Worm (Caenorhabditis elegans) whole organism, L2 larva: ENCODE data around the gene pgp-3.
A peak's percentile ranks its signal among the peaks of the same experiment; 100 is the strongest.

Source experiments
- C34F6.9 ChIP-seq: fragments of 150-350 bp; optimal IDR thresholded peaks from 2 replicates; lab custom pipeline; 2014; ENCODE audit warnings: missing biosample characterization, missing genetic modification characterization
- F13H6.1 ChIP-seq: sonication (generic microtip); optimal IDR thresholded peaks from 2 replicates; lab custom pipeline; 2016; ENCODE audit warnings: missing genetic modification characterization, missing compliant biosample characterization
- Y55F3AM.14 ChIP-seq: fragments of 200-800 bp; sonication (Bioruptor generic); optimal IDR thresholded peaks from 2 replicates; lab custom pipeline; 2018; ENCODE audit warnings: mild to moderate bottlenecking, missing genetic modification characterization, missing compliant biosample characterization
- ama-1 ChIP-seq: fragments of 150-350 bp; optimal IDR thresholded peaks from 2 replicates; lab custom pipeline; 2018; ENCODE audit warnings: inconsistent platforms
- ceh-82 ChIP-seq: fragments of 150-350 bp; optimal IDR thresholded peaks from 2 replicates; lab custom pipeline; 2014; ENCODE audit warnings: missing biosample characterization, missing genetic modification characterization
- crh-2 ChIP-seq: sonication (generic microtip); optimal IDR thresholded peaks from 2 replicates; lab custom pipeline; 2017; ENCODE audit warnings: missing biosample characterization, missing genetic modification characterization
- dmd-4 ChIP-seq: sonication (generic microtip); optimal IDR thresholded peaks from 2 replicates; lab custom pipeline; 2017; ENCODE audit warnings: missing biosample characterization, missing genetic modification characterization
- elt-1 ChIP-seq: fragments of 150-350 bp; optimal IDR thresholded peaks from 2 replicates; lab custom pipeline; 2014; ENCODE audit warnings: missing biosample characterization, missing genetic modification characterization
- elt-3 ChIP-seq: sonication (generic microtip); optimal IDR thresholded peaks from 2 replicates; lab custom pipeline; 2017; ENCODE audit warnings: missing biosample characterization, missing genetic modification characterization
- fos-1 ChIP-seq: fragments of 150-350 bp; optimal IDR thresholded peaks from 2 replicates; lab custom pipeline; 2014; ENCODE audit warnings: missing biosample characterization, missing genetic modification characterization
- gmeb-1 ChIP-seq: fragments of 150-350 bp; optimal IDR thresholded peaks from 2 replicates; lab custom pipeline; 2014; ENCODE audit warnings: missing biosample characterization, missing genetic modification characterization
- lin-13 ChIP-seq: fragments of 150-350 bp; optimal IDR thresholded peaks from 2 replicates; lab custom pipeline; 2014; ENCODE audit warnings: missing biosample characterization, missing genetic modification reagents, missing genetic modification characterization
- lin-39 ChIP-seq: fragments of 150-350 bp; optimal IDR thresholded peaks from 2 replicates; lab custom pipeline; 2014; ENCODE audit warnings: missing biosample characterization, missing genetic modification reagents, missing genetic modification characterization
- lsy-2 ChIP-seq, 2 experiments: fragments of 150-350 bp in 1 of 2; sonication (generic microtip) in 1 of 2; optimal IDR thresholded peaks; 2 replicates each; lab custom pipeline; 2014 to 2017; ENCODE audit warnings: missing biosample characterization in 2 of 2, missing genetic modification characterization in 2 of 2
- mab-5 ChIP-seq: fragments of 150-350 bp; optimal IDR thresholded peaks from 2 replicates; lab custom pipeline; 2014; ENCODE audit warnings: missing biosample characterization, missing genetic modification characterization
- mbf-1 ChIP-seq: sonication (generic microtip); optimal IDR thresholded peaks from 2 replicates; lab custom pipeline; 2017; ENCODE audit warnings: missing biosample characterization, missing genetic modification characterization
- mdl-1 ChIP-seq, 2 experiments: fragments of 150-350 bp in 1 of 2; sonication (generic microtip) in 1 of 2; optimal IDR thresholded peaks; 2 replicates each; lab custom pipeline; 2017; ENCODE audit warnings: missing biosample characterization in 2 of 2, missing genetic modification characterization in 2 of 2
- nhr-12 ChIP-seq: fragments of 150-350 bp; optimal IDR thresholded peaks from 2 replicates; lab custom pipeline; 2014; ENCODE audit warnings: missing biosample characterization, missing genetic modification characterization
- nhr-23 ChIP-seq: fragments of 150-350 bp; optimal IDR thresholded peaks from 2 replicates; lab custom pipeline; 2014; ENCODE audit warnings: missing biosample characterization, missing genetic modification reagents, missing genetic modification characterization
- nhr-237 ChIP-seq: fragments of 150-350 bp; optimal IDR thresholded peaks from 2 replicates; lab custom pipeline; 2014; ENCODE audit warnings: missing biosample characterization, missing genetic modification characterization
- nhr-25 ChIP-seq: fragments of 150-350 bp; sonication (generic microtip); optimal IDR thresholded peaks from 3 replicates; lab custom pipeline; 2014; ENCODE audit warnings: missing biosample characterization, missing genetic modification characterization
- nhr-6 ChIP-seq: fragments of 150-350 bp; optimal IDR thresholded peaks from 2 replicates; lab custom pipeline; 2014; ENCODE audit warnings: missing biosample characterization, missing genetic modification characterization
- peb-1 ChIP-seq: fragments of 150-350 bp; optimal IDR thresholded peaks from 2 replicates; lab custom pipeline; 2014; ENCODE audit warnings: missing biosample characterization, missing genetic modification characterization
- sem-4 ChIP-seq: fragments of 150-350 bp; optimal IDR thresholded peaks from 2 replicates; lab custom pipeline; 2014; ENCODE audit warnings: missing biosample characterization, missing genetic modification reagents, missing genetic modification characterization
- skn-1 ChIP-seq: sonication (generic microtip); optimal IDR thresholded peaks from 2 replicates; lab custom pipeline; 2017; ENCODE audit warnings: missing biosample characterization, missing genetic modification characterization
- sma-3 ChIP-seq: sonication (generic microtip); optimal IDR thresholded peaks from 2 replicates; lab custom pipeline; 2016; ENCODE audit warnings: missing genetic modification reagents, missing genetic modification characterization, missing compliant biosample characterization
- sma-9 ChIP-seq, 2 experiments: fragments of 150-350 bp in 1 of 2; sonication (generic microtip) in 1 of 2; optimal IDR thresholded peaks; 2 replicates each; lab custom pipeline; 2014 to 2016; ENCODE audit warnings: missing genetic modification characterization in 2 of 2, mild to moderate bottlenecking in 1 of 2, missing biosample characterization in 1 of 2, missing compliant biosample characterization in 1 of 2, missing genetic modification reagents in 1 of 2, moderate library complexity in 1 of 2
- unc-55 ChIP-seq: fragments of 150-350 bp; sonication (generic microtip); optimal IDR thresholded peaks from 3 replicates; lab custom pipeline; 2014; ENCODE audit warnings: missing biosample characterization, missing genetic modification reagents, missing genetic modification characterization
- unc-62 ChIP-seq: fragments of 150-350 bp; optimal IDR thresholded peaks from 2 replicates; lab custom pipeline; 2014; ENCODE audit warnings: missing biosample characterization, missing genetic modification reagents, missing genetic modification characterization
- zag-1 ChIP-seq: fragments of 150-350 bp; optimal IDR thresholded peaks from 2 replicates; lab custom pipeline; 2014; ENCODE audit warnings: missing biosample characterization, missing genetic modification characterization
- ztf-1 ChIP-seq: fragments of 200-800 bp; sonication (Bioruptor generic); conservative IDR thresholded peaks from 2 replicates; pipeline ENCODE4 v1.3.6; 2022; ENCODE audit warnings: missing genetic modification characterization, missing compliant biosample characterization
- ztf-4 ChIP-seq: fragments of 150-350 bp; optimal IDR thresholded peaks from 2 replicates; lab custom pipeline; 2014; ENCODE audit warnings: missing biosample characterization, missing genetic modification characterization

pgp-3 gene

DNA sequence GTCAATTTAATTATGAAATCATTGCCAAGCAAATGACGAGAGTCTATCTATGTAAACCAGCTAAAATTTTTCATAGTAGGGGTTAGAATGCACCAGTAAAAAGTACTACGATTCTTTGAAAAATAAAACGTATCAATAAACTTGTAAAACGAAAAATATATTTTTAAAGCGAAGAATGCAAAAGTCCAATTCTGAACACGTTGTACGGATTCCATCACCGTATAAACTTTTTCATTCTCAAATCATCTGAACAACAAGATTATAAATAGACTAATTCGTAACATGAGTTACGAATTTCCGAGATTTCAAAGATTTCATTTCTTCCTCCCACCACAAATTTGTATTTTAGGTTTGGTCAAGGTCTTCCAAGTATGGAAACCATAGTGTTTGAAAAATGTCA is 35.2 kb upstream of the pgp-3 start, which contains the start of gene nlp-57:
Gene nlp-57 (plus strand): TSS at position 301 of the 400 bp plus-strand sequence.
- no peak for TF ChIP-seq mbf-1 (tag; lab: Kevin White, UChicago)

DNA sequence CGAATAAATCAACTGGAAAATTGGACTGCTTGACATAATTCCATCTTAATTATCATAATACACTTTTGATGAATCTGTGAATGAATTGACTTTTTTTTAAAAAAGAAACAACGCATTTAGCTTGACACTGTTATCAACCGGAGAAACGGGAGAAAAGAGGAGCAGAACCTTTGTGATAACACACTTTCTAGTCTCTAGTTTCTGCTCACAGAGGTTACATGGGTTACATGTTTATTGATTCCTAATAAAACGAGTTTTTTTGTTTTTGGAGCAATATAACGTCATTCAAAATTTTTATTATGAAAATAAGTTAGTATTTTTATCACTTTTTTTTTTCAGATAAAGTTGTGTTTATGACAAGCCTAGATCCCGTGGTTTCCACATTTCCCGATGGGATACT is 34.0 kb upstream of the pgp-3 start, which contains the start of gene hizr-1:
Gene hizr-1 (plus strand): TSS at position 340 of the 400 bp plus-strand sequence.
- TF ChIP-seq gmeb-1 (tag; lab: Kevin White, UChicago) (no peak), nhr-23 (tag; lab: Kevin White, UChicago) (no peak), fos-1 (peak; percentile 43), unc-62 (GFP tag; lab: Kevin White, UChicago) (no peak), C34F6.9 (tag; lab: Kevin White, UChicago) (no peak), lin-39 (tag; lab: Kevin White, UChicago) (no peak), nhr-25 (tag; lab: Kevin White, UChicago) (no peak), mab-5 (no peak)
- TF ChIP-seq, all 48 proteins: peak for 1

DNA sequence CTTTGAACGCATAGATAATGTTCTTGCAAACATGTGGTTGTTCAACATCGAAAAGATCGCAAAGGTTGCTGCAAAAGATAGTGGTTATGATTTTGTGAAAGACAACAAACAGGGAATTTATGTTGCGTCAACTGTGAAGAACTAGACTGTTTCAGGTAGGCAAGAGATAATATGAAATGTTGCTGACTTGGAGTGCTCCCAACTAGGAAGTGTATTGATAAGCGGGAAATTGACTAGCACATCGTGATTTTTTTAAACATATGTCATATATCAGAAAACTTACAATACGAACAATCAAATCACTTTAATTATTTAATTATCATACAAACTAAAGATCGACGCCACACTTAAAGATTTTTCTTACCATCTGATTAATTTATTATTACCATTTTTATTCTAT is 28.7 kb upstream of the pgp-3 start:
- no peak for TF ChIP-seq nhr-237 (tag; lab: Kevin White, UChicago)
- TF ChIP-seq unc-62 (GFP tag; lab: Kevin White, UChicago), result no peak
- no peak for TF ChIP-seq F13H6.1 (tag; lab: Kevin White, UChicago)
- no peak for TF ChIP-seq lsy-2 (tag; optimal IDR thresholded peaks at IDR 0.05; lab: Kevin White, UChicago)
- TF ChIP-seq fos-1, result peak; percentile 17
- TF ChIP-seq dmd-4 (tag; lab: Kevin White, UChicago), result no peak

DNA sequence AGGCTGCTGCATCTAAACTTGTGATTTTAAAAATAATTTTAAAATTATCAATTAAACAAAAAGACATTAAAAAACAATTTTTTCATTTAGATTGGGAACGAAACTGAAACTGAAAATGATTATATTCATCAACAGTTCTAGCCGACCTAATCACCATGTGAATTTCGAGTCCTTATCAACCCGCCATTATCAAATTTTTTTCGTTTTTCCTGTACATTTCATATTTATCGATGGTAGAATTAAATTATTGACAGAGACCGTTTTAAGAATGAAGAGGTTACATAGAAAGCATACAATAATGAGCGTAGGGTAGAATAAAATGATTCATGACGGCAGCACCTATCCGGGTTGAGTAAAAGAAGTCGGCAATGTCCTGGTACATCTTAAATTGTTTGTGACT is 27.7 kb upstream of the pgp-3 start, which contains the start of gene asm-2:
Gene asm-2 (minus strand): TSS at position 12 of the 400 bp plus-strand sequence.
- TF ChIP-seq fos-1 (peak; percentile 81), sma-9 (GFP tag; optimal IDR thresholded peaks at IDR 0.05; lab: Kevin White, UChicago) (peak; percentile 38), sma-9 (tag; optimal IDR thresholded peaks at IDR 0.05; lab: Kevin White, UChicago) (no peak), lsy-2 (tag; optimal IDR thresholded peaks at IDR 0.05; lab: Kevin White, UChicago) (no peak), F13H6.1 (tag; lab: Kevin White, UChicago) (no peak), nhr-25 (tag; lab: Kevin White, UChicago) (no peak), unc-62 (GFP tag; lab: Kevin White, UChicago) (no peak), zag-1 (tag; lab: Kevin White, UChicago) (no peak), ceh-82 (tag; lab: Kevin White, UChicago) (no peak), elt-3 (no peak), lin-13 (no peak), elt-1 (tag; lab: Kevin White, UChicago) (no peak)

DNA sequence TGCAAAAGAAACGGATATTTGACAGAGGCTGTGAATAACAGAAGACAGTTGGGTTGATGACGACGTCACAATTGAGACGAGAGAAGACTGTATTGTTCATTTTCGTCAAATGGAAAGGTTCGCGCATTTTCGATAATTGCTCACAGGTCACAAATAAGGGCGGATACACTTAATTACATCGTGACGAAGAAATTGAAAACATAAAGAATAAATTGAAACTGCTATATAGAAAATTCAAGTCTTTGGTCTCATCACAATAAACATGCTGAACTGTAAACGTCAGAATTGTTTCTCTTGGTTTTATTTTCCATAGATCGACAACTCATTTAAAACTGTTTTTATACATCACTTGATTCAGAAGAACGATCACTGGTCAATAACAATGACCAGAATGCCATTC is 25.1 kb upstream of the pgp-3 start, which contains the start of gene ZK455.5:
Gene ZK455.5 (minus strand): TSS at position 101 of the 400 bp plus-strand sequence.
- TF ChIP-seq nhr-6 (no peak), ama-1 (no peak), elt-3 (no peak)

DNA sequence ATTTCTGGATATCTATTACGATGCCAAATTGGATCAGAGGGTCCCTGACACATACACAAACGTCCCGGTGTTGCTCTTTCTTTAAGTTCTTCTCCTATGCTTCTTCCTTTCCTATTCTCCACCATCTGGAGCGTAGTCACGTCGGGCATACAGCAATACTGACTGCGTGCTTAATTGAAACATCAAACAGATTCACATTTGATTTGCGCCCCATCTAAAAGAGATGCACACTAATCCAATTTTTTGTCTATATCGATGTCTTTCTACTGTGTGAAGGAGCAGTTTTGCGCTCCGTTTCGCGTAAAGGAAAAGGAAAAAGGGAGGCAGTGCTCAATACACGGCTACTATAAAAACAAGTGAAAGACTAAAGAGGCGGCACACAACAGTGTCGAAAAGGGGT is 23.2 kb upstream of the pgp-3 start:
- no peak for TF ChIP-seq mdl-1 (tag; optimal IDR thresholded peaks at IDR 0.05; lab: Kevin White, UChicago)
- no peak for TF ChIP-seq lin-13
- TF ChIP-seq Y55F3AM.14 (GFP tag; lab: Kevin White, UChicago), result no peak
- TF ChIP-seq unc-62 (GFP tag; lab: Kevin White, UChicago), result no peak
- TF ChIP-seq peb-1 (tag; lab: Kevin White, UChicago), result no peak
- TF ChIP-seq nhr-12 (tag; lab: Kevin White, UChicago), result no peak
- no peak for TF ChIP-seq sma-9 (GFP tag; optimal IDR thresholded peaks at IDR 0.05; lab: Kevin White, UChicago)
- no peak for TF ChIP-seq sma-9 (tag; optimal IDR thresholded peaks at IDR 0.05; lab: Kevin White, UChicago)
- no peak for TF ChIP-seq nhr-237 (tag; lab: Kevin White, UChicago)
- no peak for TF ChIP-seq unc-55 (GFP tag; lab: Kevin White, UChicago)
- TF ChIP-seq skn-1, result no peak
- TF ChIP-seq ztf-1 (GFP tag; lab: Robert Waterston, UW), result no peak
- TF ChIP-seq sem-4 (tag; lab: Kevin White, UChicago), result no peak
- TF ChIP-seq sma-3 (GFP tag; lab: Kevin White, UChicago), result no peak
- TF ChIP-seq crh-2, result no peak
- no peak for TF ChIP-seq nhr-23 (tag; lab: Kevin White, UChicago)
- TF ChIP-seq elt-1 (tag; lab: Kevin White, UChicago), result no peak
- no peak for TF ChIP-seq mab-5
- TF ChIP-seq ztf-4 (tag; lab: Kevin White, UChicago), result no peak
- TF ChIP-seq zag-1 (tag; lab: Kevin White, UChicago), result no peak
- no peak for TF ChIP-seq mbf-1 (tag; lab: Kevin White, UChicago)
